Worm (Caenorhabditis elegans) whole organism, young adult: ENCODE data around the gene lido-1.

Experiments used
- B0336.3 ChIP-seq: fragments of 200-800 bp; sonication (Bioruptor generic); IDR thresholded peaks from 2 replicates; pipeline ENCODE4 v1.3.6; 2022; ENCODE audit warnings: missing genetic modification characterization, missing compliant biosample characterization
- ama-1 ChIP-seq, 3 experiments: fragments of 150-350 bp in 1 of 3; sonication (generic microtip) in 2 of 3; optimal IDR thresholded peaks; 2 replicates each; lab custom pipeline; 2014 to 2018; ENCODE audit warnings: missing biosample characterization in 2 of 3, missing genetic modification characterization in 2 of 3, missing genetic modification reagents in 2 of 3
- atf-7 ChIP-seq: sonication (generic microtip); optimal IDR thresholded peaks from 2 replicates; lab custom pipeline; 2017; ENCODE audit warnings: mild to moderate bottlenecking, missing genetic modification characterization, missing compliant biosample characterization
- chd-7 ChIP-seq: sonication (generic microtip); optimal IDR thresholded peaks from 2 replicates; lab custom pipeline; 2016; ENCODE audit warnings: mild to moderate bottlenecking, missing genetic modification characterization, moderate library complexity, missing compliant biosample characterization
- dpl-1 ChIP-seq: fragments of 150-350 bp; optimal IDR thresholded peaks from 2 replicates; lab custom pipeline; 2014; ENCODE audit warnings: missing biosample characterization, missing genetic modification reagents, missing genetic modification characterization
- let-526 ChIP-seq: fragments of 200-800 bp; sonication (Bioruptor generic); IDR thresholded peaks from 2 replicates; pipeline ENCODE4 v1.3.6; 2022; ENCODE audit warnings: missing genetic modification reagents, missing genetic modification characterization, missing compliant biosample characterization
- lin-26 ChIP-seq: fragments of 200-800 bp; sonication (Bioruptor generic); IDR thresholded peaks from 2 replicates; pipeline ENCODE4 v1.3.6; 2022; ENCODE audit warnings: missing genetic modification reagents, missing genetic modification characterization, missing compliant biosample characterization
- lin-35 ChIP-seq, 3 experiments: fragments of 150-350 bp in 2 of 3; sonication (generic microtip) in 1 of 3; optimal IDR thresholded peaks; 2 replicates each; lab custom pipeline; 2014 to 2018; ENCODE audit warnings: missing biosample characterization in 3 of 3, missing genetic modification characterization in 3 of 3, missing genetic modification reagents in 3 of 3
- mes-4 ChIP-seq: sonication (generic microtip); optimal IDR thresholded peaks from 2 replicates; lab custom pipeline; 2016; ENCODE audit warnings: missing genotype, missing genetic modification characterization, missing compliant biosample characterization
- nhr-80 ChIP-seq: sonication (generic microtip); optimal IDR thresholded peaks from 2 replicates; lab custom pipeline; 2016; ENCODE audit warnings: missing genetic modification characterization, missing compliant biosample characterization
- snpc-3.4 ChIP-seq: sonication (generic microtip); optimal IDR thresholded peaks from 2 replicates; lab custom pipeline; 2017; ENCODE audit warnings: missing genetic modification characterization, mild to moderate bottlenecking, missing compliant biosample characterization, antibody characterized with exemption, moderate library complexity, missing genotype, missing genetic modification reagents
- zfh-2 ChIP-seq: fragments of 200-800 bp; sonication (Bioruptor generic); conservative IDR thresholded peaks from 2 replicates; pipeline ENCODE4 v1.3.6; 2022; ENCODE audit warnings: missing genetic modification reagents, missing genetic modification characterization, missing compliant biosample characterization
- ztf-18 ChIP-seq: sonication (generic microtip); optimal IDR thresholded peaks from 2 replicates; lab custom pipeline; 2016; ENCODE audit warnings: missing genotype, mild to moderate bottlenecking, missing genetic modification characterization, missing compliant biosample characterization

DNA sequence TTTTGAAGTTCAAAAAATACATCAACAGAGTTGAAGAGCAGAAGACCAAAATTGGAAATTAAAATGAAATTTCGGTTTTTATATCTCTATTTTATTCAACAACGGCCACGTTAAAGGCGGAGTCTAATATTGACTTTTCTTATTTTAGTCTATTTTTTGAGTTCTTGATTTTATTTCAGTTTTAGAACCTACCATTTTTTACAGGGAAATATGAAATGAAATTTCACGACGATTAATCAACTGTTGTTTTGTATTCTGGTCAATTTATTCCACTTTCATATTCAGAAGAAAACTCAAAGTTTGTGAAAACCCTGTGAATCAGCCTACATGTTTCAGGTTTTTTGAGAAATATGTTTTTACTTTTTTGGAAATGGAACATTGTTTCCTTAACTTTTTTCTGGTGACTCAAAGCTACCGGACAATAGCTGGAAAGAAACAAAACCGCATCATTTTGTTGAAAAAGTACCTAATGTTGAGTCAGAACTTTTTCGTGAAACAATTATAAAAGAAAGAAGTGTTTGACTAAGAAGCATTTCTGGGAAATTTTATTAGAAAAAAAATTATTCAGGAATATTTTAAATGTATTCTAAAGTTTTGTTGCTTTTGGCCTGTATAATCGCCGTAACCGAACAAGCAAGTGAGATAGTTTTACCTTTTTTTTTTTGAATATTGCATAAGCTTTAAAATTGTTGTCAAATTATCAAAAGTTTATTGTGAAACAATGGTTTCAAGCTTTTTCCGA lies 15.6 kb downstream of the lido-1 start, which contains the start of the genes irld-23 and C08A9.10:
- TF ChIP-seq lin-35 (GFP tag; optimal IDR thresholded peaks at IDR 0.05; lab: Kevin White, UChicago) = no peak
- TF ChIP-seq B0336.3 = no peak
- TF ChIP-seq atf-7 (tag; lab: Kevin White, UChicago) = no peak
- TF ChIP-seq zfh-2 = no peak
- TF ChIP-seq chd-7 = no peak
- no peak for TF ChIP-seq mes-4 (tag; lab: Kevin White, UChicago)
- TF ChIP-seq let-526 (GFP tag; lab: Robert Waterston, UW) = no peak
- TF ChIP-seq nhr-80 (tag; lab: Kevin White, UChicago) = no peak
- no peak for TF ChIP-seq snpc-3.4 (tag; lab: Kevin White, UChicago)
- no peak for TF ChIP-seq ztf-18 (tag; lab: Kevin White, UChicago)
- no peak for TF ChIP-seq lin-26 (GFP tag; lab: Robert Waterston, UW)
- no peak for TF ChIP-seq dpl-1 (GFP tag; lab: Kevin White, UChicago)
- no peak for TF ChIP-seq ama-1 (optimal IDR thresholded peaks at IDR 0.05; lab: Kevin White, UChicago)
- no peak for TF ChIP-seq ama-1 (GFP tag; optimal IDR thresholded peaks at IDR 0.05; lab: Kevin White, UChicago)
